Worm (Caenorhabditis elegans) whole organism, young adult: Measurements from ENCODE around the gene Y48A6B.3.
"Not testable (repeated sequence)": the region's sequence is repeated elsewhere in the genome, so short reads cannot be mapped to it uniquely, and the experiment has no call there.

Experiments
- B0336.3 ChIP-seq: fragments of 200-800 bp; sonication (Bioruptor generic); IDR thresholded peaks from 2 replicates; pipeline ENCODE4 v1.3.6; 2022; ENCODE audit warnings: missing genetic modification characterization, missing compliant biosample characterization
- D2030.7 ChIP-seq: fragments of 200-800 bp; sonication (Bioruptor generic); IDR thresholded peaks from 2 replicates; pipeline ENCODE4 v1.3.6; 2022; ENCODE audit warnings: missing genetic modification reagents, missing genetic modification characterization, missing compliant biosample characterization
- F10E7.11 ChIP-seq: sonication (generic microtip); optimal IDR thresholded peaks from 2 replicates; lab custom pipeline; 2017; ENCODE audit warnings: mild to moderate bottlenecking, missing genetic modification characterization, moderate library complexity, missing compliant biosample characterization
- K11D2.4 ChIP-seq: fragments of 200-800 bp; sonication (Bioruptor generic); IDR thresholded peaks from 2 replicates; pipeline ENCODE4 v1.3.6; 2022; ENCODE audit warnings: missing genetic modification reagents, missing genetic modification characterization, missing compliant biosample characterization
- K12H6.12 ChIP-seq: fragments of 200-800 bp; sonication (Bioruptor generic); optimal IDR thresholded peaks from 2 replicates; lab custom pipeline; 2018; ENCODE audit warnings: mild to moderate bottlenecking, missing genetic modification characterization, missing compliant biosample characterization
- Y79H2A.3 ChIP-seq: fragments of 200-800 bp; sonication (Bioruptor generic); conservative IDR thresholded peaks from 2 replicates; pipeline ENCODE4 v1.3.6; 2022; ENCODE audit warnings: missing genetic modification reagents, missing genetic modification characterization, missing compliant biosample characterization
- Y95B8A.8 ChIP-seq: fragments of 200-800 bp; sonication (Bioruptor generic); IDR thresholded peaks from 2 replicates; pipeline ENCODE4 v1.3.6; 2022; ENCODE audit warnings: missing genetic modification reagents, missing genetic modification characterization, missing compliant biosample characterization
- ZK185.1 ChIP-seq: sonication (generic microtip); optimal IDR thresholded peaks from 2 replicates; lab custom pipeline; 2016; ENCODE audit warnings: mild to moderate bottlenecking, missing genetic modification characterization, missing compliant biosample characterization; ENCODE audit not compliant: poor library complexity, severe bottlenecking
- athp-1 ChIP-seq: sonication (generic microtip); optimal IDR thresholded peaks from 2 replicates; lab custom pipeline; 2017; ENCODE audit warnings: mild to moderate bottlenecking, missing genetic modification characterization, missing compliant biosample characterization
- ceh-79 ChIP-seq: sonication (generic microtip); optimal IDR thresholded peaks from 2 replicates; lab custom pipeline; 2017; ENCODE audit warnings: mild to moderate bottlenecking, missing genetic modification characterization, missing compliant biosample characterization
- ekl-4 ChIP-seq: fragments of 200-800 bp; sonication (Bioruptor generic); IDR thresholded peaks from 2 replicates; pipeline ENCODE4 v1.3.6; 2022; ENCODE audit warnings: missing genetic modification reagents, missing genetic modification characterization, missing compliant biosample characterization
- gei-17 ChIP-seq: fragments of 200-800 bp; sonication (Bioruptor generic); optimal IDR thresholded peaks from 2 replicates; lab custom pipeline; 2018; ENCODE audit warnings: mild to moderate bottlenecking, missing genetic modification characterization, missing compliant biosample characterization
- him-1 ChIP-seq: sonication (generic microtip); optimal IDR thresholded peaks from 2 replicates; lab custom pipeline; 2016; ENCODE audit warnings: missing genotype, missing genetic modification reagents, missing genetic modification characterization, missing compliant biosample characterization
- hlh-26 ChIP-seq: fragments of 200-800 bp; sonication (Bioruptor generic); conservative IDR thresholded peaks from 2 replicates; pipeline ENCODE4 v1.3.6; 2022; ENCODE audit warnings: missing genetic modification reagents, missing genetic modification characterization, missing compliant biosample characterization
- hmg-20 ChIP-seq: fragments of 200-800 bp; sonication (Bioruptor generic); IDR thresholded peaks from 2 replicates; pipeline ENCODE4 v1.3.6; 2022; ENCODE audit warnings: missing genetic modification reagents, missing genetic modification characterization, missing compliant biosample characterization
- lin-54 ChIP-seq: fragments of 200-800 bp; sonication (Bioruptor generic); optimal IDR thresholded peaks from 2 replicates; lab custom pipeline; 2018; ENCODE audit warnings: mild to moderate bottlenecking, missing genetic modification characterization, missing compliant biosample characterization
- lsl-1 ChIP-seq: fragments of 200-800 bp; sonication (Bioruptor generic); optimal IDR thresholded peaks from 2 replicates; lab custom pipeline; 2018; ENCODE audit warnings: mild to moderate bottlenecking, missing genetic modification characterization, moderate library complexity, missing compliant biosample characterization
- madf-6 ChIP-seq: fragments of 200-800 bp; sonication (Bioruptor generic); IDR thresholded peaks from 2 replicates; pipeline ENCODE4 v1.3.6; 2022; ENCODE audit warnings: missing genetic modification reagents, missing genetic modification characterization, missing compliant biosample characterization
- madf-8 ChIP-seq: fragments of 200-800 bp; sonication (Bioruptor generic); conservative IDR thresholded peaks from 2 replicates; pipeline ENCODE4 v1.3.6; 2022; ENCODE audit warnings: missing genetic modification reagents, missing genetic modification characterization, missing compliant biosample characterization
- mes-4 ChIP-seq: sonication (generic microtip); optimal IDR thresholded peaks from 2 replicates; lab custom pipeline; 2016; ENCODE audit warnings: missing genotype, missing genetic modification characterization, missing compliant biosample characterization
- mxl-1 ChIP-seq: sonication (generic microtip); optimal IDR thresholded peaks from 2 replicates; lab custom pipeline; 2016; ENCODE audit warnings: missing genetic modification characterization, missing compliant biosample characterization
- nhr-179 ChIP-seq: sonication (generic microtip); optimal IDR thresholded peaks from 2 replicates; lab custom pipeline; 2016; ENCODE audit warnings: mild to moderate bottlenecking, missing genetic modification characterization, missing compliant biosample characterization
- nhr-27 ChIP-seq: fragments of 200-800 bp; sonication (Bioruptor generic); optimal IDR thresholded peaks from 2 replicates; lab custom pipeline; 2018; ENCODE audit warnings: mild to moderate bottlenecking, missing genetic modification characterization, moderate library complexity, missing compliant biosample characterization
- pha-4 ChIP-seq: fragments of 150-350 bp; sonication (generic microtip); optimal IDR thresholded peaks from 2 replicates; lab custom pipeline; 2014; ENCODE audit warnings: missing biosample characterization, missing genetic modification reagents, missing genetic modification characterization
- rec-8 ChIP-seq, 2 experiments: sonication (generic microtip); optimal IDR thresholded peaks; 2 replicates each; lab custom pipeline; 2016; ENCODE audit warnings: mild to moderate bottlenecking in 2 of 2, missing genetic modification characterization in 2 of 2, missing genetic modification reagents in 2 of 2, missing genotype in 2 of 2, missing biosample characterization in 1 of 2, missing compliant biosample characterization in 1 of 2, moderate library complexity in 1 of 2
- repo-1 ChIP-seq: sonication (generic microtip); optimal IDR thresholded peaks from 2 replicates; lab custom pipeline; 2017; ENCODE audit warnings: mild to moderate bottlenecking, missing genetic modification characterization, missing compliant biosample characterization
- rpc-1 ChIP-seq, 2 experiments: fragments of 150-350 bp in 1 of 2; sonication (generic microtip) in 1 of 2; optimal IDR thresholded peaks; 2 replicates each; lab custom pipeline; 2014 to 2018; ENCODE audit warnings: missing biosample characterization in 1 of 2, missing genetic modification characterization in 1 of 2, missing genetic modification reagents in 1 of 2, missing genotype in 1 of 2
- snpc-1.3 ChIP-seq: sonication (generic microtip); optimal IDR thresholded peaks from 2 replicates; lab custom pipeline; 2017; ENCODE audit warnings: missing genetic modification characterization, mild to moderate bottlenecking, missing compliant biosample characterization, antibody characterized with exemption, moderate library complexity, missing genotype, missing genetic modification reagents; ENCODE audit not compliant: insufficient read depth
- snpc-3.4 ChIP-seq: sonication (generic microtip); optimal IDR thresholded peaks from 2 replicates; lab custom pipeline; 2017; ENCODE audit warnings: missing genetic modification characterization, mild to moderate bottlenecking, missing compliant biosample characterization, antibody characterized with exemption, moderate library complexity, missing genotype, missing genetic modification reagents
- snpc-4 ChIP-seq, 5 experiments: fragments of 150-350 bp in 1 of 5; sonication (generic microtip) in 4 of 5; optimal IDR thresholded peaks; 2 replicates each; lab custom pipeline; 2014 to 2018; ENCODE audit warnings: missing genetic modification characterization in 5 of 5, missing biosample characterization in 3 of 5, antibody characterized with exemption in 2 of 5, mild to moderate bottlenecking in 2 of 5, missing compliant biosample characterization in 2 of 5, missing genotype in 2 of 5, moderate library complexity in 2 of 5, missing genetic modification reagents in 1 of 5
- tlf-1 ChIP-seq: fragments of 200-800 bp; sonication (Bioruptor generic); optimal IDR thresholded peaks from 2 replicates; lab custom pipeline; 2018; ENCODE audit warnings: mild to moderate bottlenecking, missing genetic modification characterization, missing compliant biosample characterization
- zfh-2 ChIP-seq: fragments of 200-800 bp; sonication (Bioruptor generic); conservative IDR thresholded peaks from 2 replicates; pipeline ENCODE4 v1.3.6; 2022; ENCODE audit warnings: missing genetic modification reagents, missing genetic modification characterization, missing compliant biosample characterization
- ztf-25 ChIP-seq: fragments of 200-800 bp; sonication (Bioruptor generic); IDR thresholded peaks from 2 replicates; pipeline ENCODE4 v1.3.6; 2022; ENCODE audit warnings: missing genetic modification reagents, missing genetic modification characterization, missing compliant biosample characterization
- ztf-26 ChIP-seq: sonication (generic microtip); optimal IDR thresholded peaks from 2 replicates; lab custom pipeline; 2017; ENCODE audit warnings: missing genetic modification characterization, missing compliant biosample characterization
- ztf-6 ChIP-seq: fragments of 200-800 bp; sonication (Bioruptor generic); IDR thresholded peaks from 2 replicates; pipeline ENCODE4 v1.3.6; 2022; ENCODE audit warnings: missing genetic modification reagents, missing genetic modification characterization, missing compliant biosample characterization

Gene Y48A6B.3

ce11 chrIII:11026516-11027048, 18.6 kb downstream of the Y48A6B.3 start, which contains the start of gene Y48A6B.7 (continued):
- TF ChIP-seq ZK185.1 (tag; lab: Kevin White, UChicago): no peak
- no peak for TF ChIP-seq nhr-179 (tag; lab: Kevin White, UChicago)
- no peak for TF ChIP-seq mes-4 (tag; lab: Kevin White, UChicago)
- peak; percentile 36; the same call in 1 of the 2 replicates for TF ChIP-seq B0336.3 (GFP tag; lab: Robert Waterston, UW)
- no peak for TF ChIP-seq ztf-25 (GFP tag; lab: Robert Waterston, UW)
- TF ChIP-seq athp-1: no peak
- TF ChIP-seq tlf-1 (GFP tag; lab: Kevin White, UChicago): no peak
- TF ChIP-seq rec-8 (tag; optimal IDR thresholded peaks at IDR 0.05; lab: Kevin White, UChicago): no peak
- TF ChIP-seq pha-4 (tag; lab: Kevin White, UChicago): peak; percentile 63
- TF ChIP-seq snpc-3.4 (tag; lab: Kevin White, UChicago): no peak
- no peak for TF ChIP-seq madf-8 (GFP tag; lab: Robert Waterston, UW)
- no peak for TF ChIP-seq him-1
- no peak for TF ChIP-seq nhr-27 (tag; lab: Kevin White, UChicago)
- no peak for TF ChIP-seq repo-1
- TF ChIP-seq ceh-79 (tag; lab: Kevin White, UChicago): no peak
- no peak for TF ChIP-seq mxl-1 (tag; lab: Kevin White, UChicago)
- no peak for TF ChIP-seq ztf-6 (GFP tag; lab: Robert Waterston, UW)
- no peak for TF ChIP-seq K11D2.4 (GFP tag; lab: Robert Waterston, UW)
- no peak for TF ChIP-seq zfh-2 (GFP tag; lab: Robert Waterston, UW)
- TF ChIP-seq, all 124 proteins: peak for 16

ce11 chrIII:11029337-11029736, 21.3 kb downstream of the Y48A6B.3 start, which contains the start of gene Y48A6B.8:
Y48A6B.8 (minus strand) TSS chrIII:11029437.
- TF ChIP-seq hmg-20; ekl-4 (GFP tag; lab: Robert Waterston, UW); rpc-1 (optimal IDR thresholded peaks at IDR 0.05; lab: Kevin White, UChicago); rpc-1 (tag; optimal IDR thresholded peaks at IDR 0.05; lab: Kevin White, UChicago): not testable (repeated sequence)

ce11 chrIII:11031309-11031708, 23.3 kb downstream of the Y48A6B.3 start, which contains the start of gene Y48A6B.14:
Y48A6B.14 (plus strand) TSS chrIII:11031609.
- TF ChIP-seq Y79H2A.3 (no peak), lin-54 (no peak), F10E7.11 (tag; lab: Kevin White, UChicago) (no peak), ztf-6 (GFP tag; lab: Robert Waterston, UW) (no peak), lsl-1 (GFP tag; lab: Kevin White, UChicago) (no peak), snpc-4 (GFP tag; optimal IDR thresholded peaks at IDR 0.05; lab: Kevin White, UChicago) (no peak), snpc-4 (tag; optimal IDR thresholded peaks at IDR 0.05; lab: Kevin White, UChicago) (no peak), gei-17 (GFP tag; lab: Kevin White, UChicago) (no peak), madf-6 (GFP tag; lab: Robert Waterston, UW) (no peak), K11D2.4 (GFP tag; lab: Robert Waterston, UW) (no peak), rpc-1 (optimal IDR thresholded peaks at IDR 0.05; lab: Kevin White, UChicago) (no peak), rpc-1 (tag; optimal IDR thresholded peaks at IDR 0.05; lab: Kevin White, UChicago) (no peak), ekl-4 (GFP tag; lab: Robert Waterston, UW) (no peak), D2030.7 (GFP tag; lab: Robert Waterston, UW) (no peak), K12H6.12 (tag; lab: Kevin White, UChicago) (no peak), snpc-3.4 (tag; lab: Kevin White, UChicago) (no peak), snpc-1.3 (tag; lab: Kevin White, UChicago) (no peak), ztf-26 (tag; lab: Kevin White, UChicago) (no peak), hlh-26 (GFP tag; lab: Robert Waterston, UW) (no peak), Y95B8A.8 (GFP tag; lab: Robert Waterston, UW) (no peak)
